Fruit fly (Drosophila melanogaster) whole organism, embryonic: Measurements from ENCODE around the gene Or65c.

Source experiments
- Awh ChIP-seq: fragments of 200-800 bp; sonication (Bioruptor generic); IDR thresholded peaks from 2 replicates; pipeline ENCODE4, ENCODE4 v1.3.6; 2022; ENCODE audit warnings: missing biosample characterization, missing genetic modification characterization
- CG10543 ChIP-seq: fragments of 200-800 bp; sonication (Bioruptor generic); optimal IDR thresholded peaks from 3 replicates; lab custom pipeline; 2017; ENCODE audit warnings: missing biosample characterization, mild to moderate bottlenecking, missing genetic modification characterization, moderate library complexity
- CG11093 ChIP-seq: fragments of 200-800 bp; sonication (Bioruptor generic); IDR thresholded peaks from 3 replicates; pipeline ENCODE4 v1.3.6; 2022; ENCODE audit warnings: missing biosample characterization, missing genetic modification characterization
- CG13287 ChIP-seq: fragments of 200-800 bp; sonication (Bioruptor generic); IDR thresholded peaks from 2 replicates; pipeline ENCODE4 v1.3.6; 2022; ENCODE audit warnings: missing biosample characterization, missing genetic modification characterization; ENCODE audit not compliant: partially characterized antibody
- CG15479 ChIP-seq: fragments of 200-800 bp; sonication (Bioruptor generic); optimal IDR thresholded peaks from 3 replicates; lab custom pipeline; 2019; ENCODE audit warnings: missing biosample characterization, mild to moderate bottlenecking, missing genetic modification characterization, moderate library complexity
- CG1603 ChIP-seq: fragments of 200-800 bp; sonication (Bioruptor generic); optimal IDR thresholded peaks from 2 replicates; lab custom pipeline; 2019; ENCODE audit warnings: missing biosample characterization, mild to moderate bottlenecking, missing genetic modification characterization, moderate library complexity
- CG17802 ChIP-seq: fragments of 200-800 bp; sonication (Bioruptor generic); optimal IDR thresholded peaks from 2 replicates; lab custom pipeline; 2018; ENCODE audit warnings: missing biosample characterization, mild to moderate bottlenecking, missing genetic modification characterization, moderate library complexity
- CG33213 ChIP-seq: fragments of 200-800 bp; sonication (Bioruptor generic); optimal IDR thresholded peaks from 3 replicates; lab custom pipeline; 2016; ENCODE audit warnings: missing biosample characterization, missing genetic modification characterization
- CG4282 ChIP-seq: fragments of 200-800 bp; sonication (Bioruptor generic); optimal IDR thresholded peaks from 2 replicates; lab custom pipeline; 2016; ENCODE audit warnings: missing biosample characterization, missing genetic modification characterization
- CG4404 ChIP-seq: fragments of 200-800 bp; sonication (Bioruptor generic); IDR thresholded peaks from 2 replicates; pipeline ENCODE4 v1.3.6; 2022; ENCODE audit warnings: missing biosample characterization, missing genetic modification characterization
- CG6272 ChIP-seq: fragments of 200-800 bp; sonication (Bioruptor generic); IDR thresholded peaks from 2 replicates; pipeline ENCODE4 v1.3.6; 2022; ENCODE audit warnings: missing biosample characterization, missing genetic modification characterization
- CG7928 ChIP-seq: fragments of 200-800 bp; sonication (Bioruptor generic); optimal IDR thresholded peaks from 2 replicates; lab custom pipeline; 2017; ENCODE audit warnings: missing biosample characterization, mild to moderate bottlenecking, missing genetic modification characterization
- Drgx ChIP-seq: fragments of 200-800 bp; sonication (Bioruptor generic); IDR thresholded peaks from 2 replicates; pipeline ENCODE4 v1.3.6; 2022; ENCODE audit warnings: missing biosample characterization, missing genetic modification characterization
- Ets97D ChIP-seq: fragments of 200-800 bp; sonication (Bioruptor generic); optimal IDR thresholded peaks from 3 replicates; lab custom pipeline; 2016; ENCODE audit warnings: missing biosample characterization, missing genetic modification characterization
- Hand ChIP-seq: fragments of 200-800 bp; sonication (Bioruptor generic); optimal IDR thresholded peaks from 2 replicates; lab custom pipeline; 2017; ENCODE audit warnings: mild to moderate bottlenecking, missing biosample characterization, missing genetic modification reagents, missing genetic modification characterization
- Med ChIP-seq: fragments of 200-800 bp; sonication (Bioruptor generic); peaks from one replicate; lab custom pipeline; 2016; ENCODE audit warnings: missing biosample characterization, missing genetic modification characterization, mild to moderate bottlenecking, inconsistent platforms, moderate library complexity
- Meics ChIP-seq: fragments of 200-800 bp; sonication (Bioruptor generic); optimal IDR thresholded peaks from 2 replicates; lab custom pipeline; 2017; ENCODE audit warnings: missing biosample characterization, mild to moderate bottlenecking, missing genetic modification characterization
- NfI ChIP-seq: fragments of 200-800 bp; sonication (Bioruptor generic); optimal IDR thresholded peaks from 3 replicates; lab custom pipeline; 2018; ENCODE audit warnings: missing biosample characterization, mild to moderate bottlenecking, missing genetic modification characterization, moderate library complexity
- Xrp1 ChIP-seq: fragments of 200-800 bp; sonication (Bioruptor generic); IDR thresholded peaks from 2 replicates; pipeline ENCODE4 v1.3.6; 2022; ENCODE audit warnings: missing biosample characterization, missing genetic modification characterization
- ara ChIP-seq: fragments of 200-800 bp; sonication (Bioruptor generic); IDR thresholded peaks from 2 replicates; pipeline ENCODE4 v1.3.6; 2022; ENCODE audit warnings: missing biosample characterization, missing genetic modification characterization
- az2 ChIP-seq: fragments of 200-800 bp; sonication (Bioruptor generic); optimal IDR thresholded peaks from 3 replicates; lab custom pipeline; 2016; ENCODE audit warnings: missing biosample characterization, missing genetic modification characterization
- bsh ChIP-seq, 2 experiments: fragments of 200-800 bp; sonication (Bioruptor generic); optimal IDR thresholded peaks; 2 replicates each; lab custom pipeline; 2017 to 2018; ENCODE audit warnings: mild to moderate bottlenecking in 2 of 2, missing biosample characterization in 2 of 2, missing genetic modification characterization in 2 of 2, moderate library complexity in 1 of 2
- corto ChIP-seq: fragments of 200-800 bp; sonication (Bioruptor generic); optimal IDR thresholded peaks from 2 replicates; lab custom pipeline; 2016; ENCODE audit warnings: missing biosample characterization, mild to moderate bottlenecking, missing genetic modification characterization, moderate library complexity
- dati ChIP-seq: fragments of 200-800 bp; sonication (Bioruptor generic); IDR thresholded peaks from 2 replicates; pipeline ENCODE4 v1.3.6; 2022; ENCODE audit warnings: missing biosample characterization, missing genetic modification characterization
- gcm2 ChIP-seq: fragments of 200-800 bp; sonication (Bioruptor generic); optimal IDR thresholded peaks from 2 replicates; lab custom pipeline; 2016; ENCODE audit warnings: missing biosample characterization, missing genetic modification characterization
- gem ChIP-seq: fragments of 200-800 bp; sonication (Bioruptor generic); optimal IDR thresholded peaks from 2 replicates; lab custom pipeline; 2019; ENCODE audit warnings: missing biosample characterization, mild to moderate bottlenecking, missing genetic modification characterization, moderate library complexity
- ken ChIP-seq: fragments of 200-800 bp; sonication (Bioruptor generic); IDR thresholded peaks from 3 replicates; pipeline ENCODE4 v1.3.6; 2022; ENCODE audit warnings: missing biosample characterization, missing genetic modification characterization
- lbe ChIP-seq: fragments of 200-800 bp; sonication (Bioruptor generic); optimal IDR thresholded peaks from 2 replicates; lab custom pipeline; 2016; ENCODE audit warnings: missing biosample characterization, mild to moderate bottlenecking, missing genetic modification characterization
- lola ChIP-seq, 3 experiments: fragments of >200 bp in 2 of 3; fragments of 200-800 bp in 1 of 3; sonication (Bioruptor generic) in 1 of 3; optimal IDR thresholded peaks; 2 replicates each; lab custom pipeline; 2017 to 2019; ENCODE audit warnings: missing biosample characterization in 3 of 3, missing genetic modification characterization in 3 of 3, mild to moderate bottlenecking in 1 of 3, moderate library complexity in 1 of 3
- lov ChIP-seq, 2 experiments: fragments of 200-800 bp in 1 of 2; fragments of >200 bp in 1 of 2; sonication (Bioruptor generic) in 1 of 2; IDR thresholded peaks in 1 of 2; optimal IDR thresholded peaks in 1 of 2; 2 replicates in 1 of 2; 3 replicates in 1 of 2; pipeline versions ENCODE4 v1.3.6 to Lab custom; 2017 to 2022; ENCODE audit warnings: missing biosample characterization in 1 of 2, missing genetic modification characterization in 1 of 2
- nom ChIP-seq: fragments of 200-800 bp; sonication (Bioruptor generic); optimal IDR thresholded peaks from 2 replicates; lab custom pipeline; 2017; ENCODE audit warnings: missing biosample characterization, missing genetic modification characterization, mild to moderate bottlenecking, moderate library complexity, missing genetic modification reagents
- odd ChIP-seq: fragments of 200-800 bp; sonication (Bioruptor generic); optimal IDR thresholded peaks from 2 replicates; lab custom pipeline; 2017; ENCODE audit warnings: missing biosample characterization, mild to moderate bottlenecking, missing genetic modification characterization
- prd ChIP-seq, 3 experiments: fragments of >200 bp in 2 of 3; fragments of 200-800 bp in 1 of 3; sonication (Bioruptor generic) in 1 of 3; optimal IDR thresholded peaks in 2 of 3; IDR thresholded peaks in 1 of 3; 2 replicates in 2 of 3; 3 replicates in 1 of 3; pipeline versions ENCODE4 v1.3.6 to Lab custom; 2017 to 2022; ENCODE audit warnings: missing biosample characterization in 1 of 3, missing genetic modification characterization in 1 of 3
- slbo ChIP-seq: fragments of 200-800 bp; sonication (Bioruptor generic); IDR thresholded peaks from 2 replicates; pipeline ENCODE4 v1.3.6; 2022; ENCODE audit warnings: missing biosample characterization, missing genetic modification characterization
- so ChIP-seq: fragments of 200-800 bp; sonication (Bioruptor generic); IDR thresholded peaks from 3 replicates; pipeline ENCODE4 v1.3.6; 2022; ENCODE audit warnings: missing biosample characterization, missing genetic modification characterization
- trh ChIP-seq: fragments of 200-800 bp; sonication (Bioruptor generic); optimal IDR thresholded peaks from 2 replicates; lab custom pipeline; 2016; ENCODE audit warnings: missing biosample characterization, missing genetic modification characterization
- zfh1 ChIP-seq: fragments of 200-800 bp; sonication (Bioruptor generic); IDR thresholded peaks from 3 replicates; pipeline ENCODE4 v1.3.6; 2022; ENCODE audit warnings: missing biosample characterization, missing genetic modification characterization

Gene Or65c

dm6 chr3L:6359205-6359604 lies 31.8 kb downstream of the Or65c start (continued):
- TF ChIP-seq prd (optimal IDR thresholded peaks at IDR 0.05; lab: Kevin White, UChicago) (no peak), prd (GFP tag; IDR thresholded peaks at IDR 0.05; lab: Robert Waterston, UW) (peak; percentile 35; the same call in 1 of the 3 replicates), nom (peak; percentile 61), CG15479 (no peak), CG6272 (GFP tag; lab: Robert Waterston, UW) (no peak), ken (GFP tag; lab: Robert Waterston, UW) (peak; percentile 19; the same call in 1 of the 3 replicates), az2 (GFP tag; lab: Kevin White, UChicago) (no peak), Meics (no peak), NfI (no peak), CG33213 (GFP tag; lab: Kevin White, UChicago) (no peak), lov (optimal IDR thresholded peaks at IDR 0.05; lab: Kevin White, UChicago) (no peak), lov (GFP tag; IDR thresholded peaks at IDR 0.05; lab: Robert Waterston, UW) (0 out of 3 replicates have a peak, but pooled peaks have one; percentile 4)

dm6 chr3L:6363626-6364025 lies 36.2 kb downstream of the Or65c start:
- TF ChIP-seq zfh1 (GFP tag; lab: Robert Waterston, UW) (0 out of 3 replicates have a peak, but pooled peaks have one; percentile 34), nom (peak; percentile 19), CG13287 (GFP tag; lab: Robert Waterston, UW) (no peak), ken (GFP tag; lab: Robert Waterston, UW) (no peak), CG17802 (no peak), Drgx (peak; percentile 67), Med (GFP tag; lab: Kevin White, UChicago) (peak; percentile 42), corto (GFP tag; lab: Kevin White, UChicago) (peak; percentile 45), CG1603 (tag; lab: Kevin White, UChicago) (peak; percentile 17), lola (GFP tag; optimal IDR thresholded peaks at IDR 0.05; lab: Kevin White, UChicago) (no peak), CG11093 (GFP tag; lab: Robert Waterston, UW) (no peak), dati (GFP tag; lab: Robert Waterston, UW) (no peak), Hand (GFP tag; lab: Kevin White, UChicago) (no peak), Ets97D (GFP tag; lab: Kevin White, UChicago) (no peak), CG4282 (GFP tag; lab: Kevin White, UChicago) (no peak), bsh (GFP tag; optimal IDR thresholded peaks at IDR 0.05; lab: Kevin White, UChicago) (peak in 1 of 2 experiments; percentile 24), lbe (GFP tag; lab: Kevin White, UChicago) (peak; percentile 50)
- TF ChIP-seq, all 482 proteins: peak for 8

dm6 chr3L:6364217-6364616 lies 36.8 kb downstream of the Or65c start:
- TF ChIP-seq so (0 out of 3 replicates have a peak, but pooled peaks have one; percentile 18), zfh1 (GFP tag; lab: Robert Waterston, UW) (0 out of 3 replicates have a peak, but pooled peaks have one; percentile 33), CG7928 (GFP tag; lab: Kevin White, UChicago) (no peak), slbo (0 out of 2 replicates have a peak, but pooled peaks have one; percentile 5), prd (optimal IDR thresholded peaks at IDR 0.05; lab: Kevin White, UChicago) (no peak), prd (GFP tag; IDR thresholded peaks at IDR 0.05; lab: Robert Waterston, UW) (peak; percentile 43; the same call in 2 of the 3 replicates), gem (tag; lab: Kevin White, UChicago) (peak; percentile 20), Awh (0 out of 2 replicates have a peak, but pooled peaks have one; percentile 27), ara (0 out of 2 replicates have a peak, but pooled peaks have one; percentile 47), CG4404 (GFP tag; lab: Robert Waterston, UW) (peak; percentile 19; the same call in 1 of the 2 replicates), gcm2 (GFP tag; lab: Kevin White, UChicago) (no peak), Xrp1 (GFP tag; lab: Robert Waterston, UW) (0 out of 2 replicates have a peak, but pooled peaks have one; percentile 25), CG10543 (GFP tag; lab: Kevin White, UChicago) (no peak), odd (GFP tag; lab: Kevin White, UChicago) (no peak), trh (GFP tag; lab: Kevin White, UChicago) (no peak)
